Fruit fly (Drosophila melanogaster): Measurements from ENCODE around the gene Best4.

- TF ChIP-seq rn (GFP tag; IDR thresholded peaks at IDR 0.05) (no peak), EcR (GFP tag; optimal IDR thresholded peaks at IDR 0.05) (no peak)
These were observed 5.7 kb downstream of the Best4 start, which contains the start of gene CG7255 for dm6 chr3L:15304224-15305035.
